Fruit fly (Drosophila melanogaster): Measurements from ENCODE around the gene mgl.

The mgl gene

dm6 chrX:9416045-9416444, 83.9 kb downstream of the mgl start (continued):
- TF ChIP-seq hth (optimal IDR thresholded peaks at IDR 0.05): no peak
- no peak for TF ChIP-seq hkb (optimal IDR thresholded peaks at IDR 0.05)
- peak; percentile 77 for TF ChIP-seq hkb (GFP tag; IDR thresholded peaks at IDR 0.05)
- peak; percentile 72 for TF ChIP-seq ap (GFP tag; IDR thresholded peaks at IDR 0.05)
- TF ChIP-seq CG6854 (GFP tag; optimal IDR thresholded peaks at IDR 0.05): peak; percentile 30
- TF ChIP-seq CG9727 (GFP tag; optimal IDR thresholded peaks at IDR 0.05): peak; percentile 51
- peak; percentile 15 for TF ChIP-seq CG8944 (GFP tag; optimal IDR thresholded peaks at IDR 0.05)
- no peak for TF ChIP-seq MESR4 (GFP tag; optimal IDR thresholded peaks at IDR 0.05)
- TF ChIP-seq CG5180 (GFP tag; optimal IDR thresholded peaks at IDR 0.05): peak; percentile 25
- TF ChIP-seq BtbVII (GFP tag; optimal IDR thresholded peaks at IDR 0.05): peak; percentile 55
- peak; percentile 75 for TF ChIP-seq CG6689 (GFP tag; IDR thresholded peaks at IDR 0.05)
- TF ChIP-seq sc (optimal IDR thresholded peaks at IDR 0.05): no peak
- no peak for TF ChIP-seq sc (GFP tag; optimal IDR thresholded peaks at IDR 0.05)
- peak; percentile 30 for TF ChIP-seq repo (GFP tag; optimal IDR thresholded peaks at IDR 0.05)
- TF ChIP-seq esg (GFP tag; conservative IDR thresholded peaks at IDR 0.05): peak; percentile 52
- peak; percentile 13 for TF ChIP-seq CG13775 (GFP tag; optimal IDR thresholded peaks at IDR 0.05)
- TF ChIP-seq cg (GFP tag; optimal IDR thresholded peaks at IDR 0.05): no peak
- peak; percentile 61 for TF ChIP-seq Hsf (GFP tag; optimal IDR thresholded peaks at IDR 0.05)
- no peak for TF ChIP-seq Fer1 (GFP tag; optimal IDR thresholded peaks at IDR 0.05)
- TF ChIP-seq CTCF (GFP tag; optimal IDR thresholded peaks at IDR 0.05): no peak
- TF ChIP-seq cad (GFP tag; optimal IDR thresholded peaks at IDR 0.05): no peak
- peak; percentile 79 for TF ChIP-seq cwo (GFP tag; optimal IDR thresholded peaks at IDR 0.05)
- TF ChIP-seq salm (tag; optimal IDR thresholded peaks at IDR 0.05): no peak
- peak; percentile 79 for TF ChIP-seq Xrp1 (GFP tag; IDR thresholded peaks at IDR 0.05)
- no peak for TF ChIP-seq Neu2 (GFP tag; optimal IDR thresholded peaks at IDR 0.05; ENCODE audit: borderline replicate concordance)
- peak; percentile 49 for TF ChIP-seq chn (GFP tag; optimal IDR thresholded peaks at IDR 0.05)
- TF ChIP-seq knrl (GFP tag; IDR thresholded peaks at IDR 0.05; ENCODE audit: partially characterized antibody): no peak
- TF ChIP-seq hbn (GFP tag; IDR thresholded peaks at IDR 0.05; ENCODE audit: partially characterized antibody): no peak
- peak; percentile 36; the same call in 1 of the 2 replicates for TF ChIP-seq CG8765 (GFP tag; IDR thresholded peaks at IDR 0.05)
- TF ChIP-seq CG6175 (GFP tag; IDR thresholded peaks at IDR 0.05): no peak
- TF ChIP-seq CG10565 (GFP tag; optimal IDR thresholded peaks at IDR 0.05): no peak
- no peak for TF ChIP-seq CG9797 (GFP tag; optimal IDR thresholded peaks at IDR 0.05)
- no peak for TF ChIP-seq Doc3 (GFP tag; IDR thresholded peaks at IDR 0.05; ENCODE audit: partially characterized antibody)
- peak; percentile 68 for TF ChIP-seq Blimp-1 (GFP tag; optimal IDR thresholded peaks at IDR 0.05)
- TF ChIP-seq zfh1 (GFP tag; IDR thresholded peaks at IDR 0.05): peak; percentile 80
- no peak for TF ChIP-seq Bgb (GFP tag; IDR thresholded peaks at IDR 0.05; ENCODE audit: partially characterized antibody)
- peak; percentile 53 for TF ChIP-seq CG1647 (GFP tag; optimal IDR thresholded peaks at IDR 0.05)
- TF ChIP-seq Pdp1 (GFP tag; optimal IDR thresholded peaks at IDR 0.05): peak in 1 of 2 experiments; percentile 57
- TF ChIP-seq grn (GFP tag; optimal IDR thresholded peaks at IDR 0.05): peak; percentile 49
- TF ChIP-seq cato (GFP tag; optimal IDR thresholded peaks at IDR 0.05; ENCODE audit: borderline replicate concordance): no peak
- TF ChIP-seq Hr51 (GFP tag; optimal IDR thresholded peaks at IDR 0.05): peak; percentile 22 to 66
- peak; percentile 72 for TF ChIP-seq Mrtf (GFP tag; IDR thresholded peaks at IDR 0.05)
- peak; percentile 70 for TF ChIP-seq tgo (GFP tag; IDR thresholded peaks at IDR 0.05)
- peak; percentile 26 for TF ChIP-seq Sox100B (GFP tag; optimal IDR thresholded peaks at IDR 0.05)
- no peak for TF ChIP-seq bbx (GFP tag; IDR thresholded peaks at IDR 0.05; ENCODE audit: partially characterized antibody)
- peak; percentile 40 for TF ChIP-seq CG18476 (GFP tag; optimal IDR thresholded peaks at IDR 0.05)
- TF ChIP-seq CG11560 (tag; IDR thresholded peaks at IDR 0.05): peak; percentile 52; the same call in 1 of the 3 replicates
- TF ChIP-seq Eip74EF (GFP tag; optimal IDR thresholded peaks at IDR 0.05): peak in 1 of 2 experiments; percentile 33
- TF ChIP-seq ci (GFP tag; IDR thresholded peaks at IDR 0.05): peak; percentile 83
- TF ChIP-seq tio (GFP tag; optimal IDR thresholded peaks at IDR 0.05): no peak
- TF ChIP-seq Hr39 (optimal IDR thresholded peaks at IDR 0.05): no peak
- peak; percentile 72 for TF ChIP-seq CG6813 (GFP tag; optimal IDR thresholded peaks at IDR 0.05)

Data from whole organism, embryonic.